Fruit fly (Drosophila melanogaster) whole organism, pupa: ENCODE results near the gene CtsB.

Experiments
- CG10348 ChIP-seq: fragments of 200-800 bp; sonication (Bioruptor generic); IDR thresholded peaks from 2 replicates; pipeline ENCODE4 v1.3.6; 2022; ENCODE audit warnings: missing biosample characterization, missing genetic modification characterization
- CG12605 ChIP-seq: fragments of 200-800 bp; sonication (Bioruptor generic); IDR thresholded peaks from 2 replicates; pipeline ENCODE4 v1.3.6; 2022; ENCODE audit warnings: missing biosample characterization, missing genetic modification characterization
- CG13204 ChIP-seq: fragments of 200-800 bp; sonication (Bioruptor generic); optimal IDR thresholded peaks from 2 replicates; lab custom pipeline; 2018; ENCODE audit warnings: missing biosample characterization, mild to moderate bottlenecking, missing genetic modification characterization, moderate library complexity
- CG14655 ChIP-seq: fragments of 200-800 bp; sonication (Bioruptor generic); optimal IDR thresholded peaks from 3 replicates; lab custom pipeline; 2017; ENCODE audit warnings: mild to moderate bottlenecking, missing biosample characterization, missing genetic modification reagents, missing genetic modification characterization
- CG15710 ChIP-seq: fragments of 200-800 bp; sonication (Bioruptor generic); optimal IDR thresholded peaks from 2 replicates; lab custom pipeline; 2018; ENCODE audit warnings: missing biosample characterization, mild to moderate bottlenecking, missing genetic modification characterization, moderate library complexity
- CG17806 ChIP-seq: fragments of 200-800 bp; sonication (Bioruptor generic); optimal IDR thresholded peaks from 2 replicates; lab custom pipeline; 2018; ENCODE audit warnings: missing biosample characterization, mild to moderate bottlenecking, missing genetic modification characterization, moderate library complexity
- CG32121 ChIP-seq: fragments of 200-800 bp; sonication (Bioruptor generic); IDR thresholded peaks from 2 replicates; pipeline ENCODE4 v1.3.6; 2022; ENCODE audit warnings: missing biosample characterization, missing genetic modification characterization
- CG34367 ChIP-seq: fragments of 200-800 bp; sonication (Bioruptor generic); optimal IDR thresholded peaks from 2 replicates; lab custom pipeline; 2018; ENCODE audit warnings: missing biosample characterization, mild to moderate bottlenecking, missing genetic modification characterization
- CG4496 ChIP-seq: fragments of 200-800 bp; sonication (Bioruptor generic); IDR thresholded peaks from 3 replicates; pipeline ENCODE4 v1.3.6; 2022; ENCODE audit warnings: missing biosample characterization, missing genetic modification characterization
- CG8159 ChIP-seq: fragments of 200-800 bp; sonication (Bioruptor generic); optimal IDR thresholded peaks from 3 replicates; lab custom pipeline; 2018; ENCODE audit warnings: missing biosample characterization, mild to moderate bottlenecking, missing genetic modification characterization, moderate library complexity
- CG8301 ChIP-seq: fragments of 200-800 bp; sonication (Bioruptor generic); optimal IDR thresholded peaks from 2 replicates; lab custom pipeline; 2018; ENCODE audit warnings: missing biosample characterization, mild to moderate bottlenecking, missing genetic modification characterization
- CG9948 ChIP-seq: fragments of 200-800 bp; sonication (Bioruptor generic); optimal IDR thresholded peaks from 2 replicates; lab custom pipeline; 2018; ENCODE audit warnings: missing biosample characterization, mild to moderate bottlenecking, missing genetic modification characterization, moderate library complexity
- D1 ChIP-seq: fragments of 200-800 bp; sonication (Bioruptor generic); optimal IDR thresholded peaks from 2 replicates; lab custom pipeline; 2018; ENCODE audit warnings: missing biosample characterization, mild to moderate bottlenecking, missing genetic modification characterization, moderate library complexity
- EcR ChIP-seq: fragments of 200-800 bp; sonication (Bioruptor generic); optimal IDR thresholded peaks from 3 replicates; lab custom pipeline; 2019; ENCODE audit warnings: missing biosample characterization, missing genetic modification characterization, mild to moderate bottlenecking, moderate library complexity, missing genetic modification reagents
- Ets98B ChIP-seq: fragments of 200-800 bp; sonication (Bioruptor generic); IDR thresholded peaks from 2 replicates; pipeline ENCODE4 v1.3.6; 2022; ENCODE audit warnings: missing biosample characterization, missing genetic modification characterization
- Pif1A ChIP-seq: fragments of 200-800 bp; sonication (Bioruptor generic); optimal IDR thresholded peaks from 3 replicates; lab custom pipeline; 2016; ENCODE audit warnings: missing biosample characterization, missing genetic modification characterization
- Pif1B ChIP-seq: fragments of 200-800 bp; sonication (Bioruptor generic); optimal IDR thresholded peaks from 3 replicates; lab custom pipeline; 2016; ENCODE audit warnings: missing biosample characterization, missing genetic modification characterization
- Snoo ChIP-seq: fragments of 200-800 bp; sonication (Bioruptor generic); optimal IDR thresholded peaks from 3 replicates; lab custom pipeline; 2017; ENCODE audit warnings: missing biosample characterization, mild to moderate bottlenecking, missing genetic modification characterization, inconsistent platforms
- fd96Ca ChIP-seq: fragments of 200-800 bp; sonication (Bioruptor generic); IDR thresholded peaks from 3 replicates; pipeline ENCODE4 v1.3.6; 2022; ENCODE audit warnings: missing biosample characterization, missing genetic modification characterization
- gl ChIP-seq: fragments of 200-800 bp; sonication (Bioruptor generic); optimal IDR thresholded peaks from 2 replicates; lab custom pipeline; 2018; ENCODE audit warnings: missing biosample characterization, mild to moderate bottlenecking, missing genetic modification characterization
- rn ChIP-seq: fragments of 200-800 bp; sonication (Bioruptor generic); IDR thresholded peaks from 2 replicates; pipeline ENCODE4 v1.3.6; 2022; ENCODE audit warnings: missing biosample characterization, missing genetic modification characterization

CtsB gene

DNA sequence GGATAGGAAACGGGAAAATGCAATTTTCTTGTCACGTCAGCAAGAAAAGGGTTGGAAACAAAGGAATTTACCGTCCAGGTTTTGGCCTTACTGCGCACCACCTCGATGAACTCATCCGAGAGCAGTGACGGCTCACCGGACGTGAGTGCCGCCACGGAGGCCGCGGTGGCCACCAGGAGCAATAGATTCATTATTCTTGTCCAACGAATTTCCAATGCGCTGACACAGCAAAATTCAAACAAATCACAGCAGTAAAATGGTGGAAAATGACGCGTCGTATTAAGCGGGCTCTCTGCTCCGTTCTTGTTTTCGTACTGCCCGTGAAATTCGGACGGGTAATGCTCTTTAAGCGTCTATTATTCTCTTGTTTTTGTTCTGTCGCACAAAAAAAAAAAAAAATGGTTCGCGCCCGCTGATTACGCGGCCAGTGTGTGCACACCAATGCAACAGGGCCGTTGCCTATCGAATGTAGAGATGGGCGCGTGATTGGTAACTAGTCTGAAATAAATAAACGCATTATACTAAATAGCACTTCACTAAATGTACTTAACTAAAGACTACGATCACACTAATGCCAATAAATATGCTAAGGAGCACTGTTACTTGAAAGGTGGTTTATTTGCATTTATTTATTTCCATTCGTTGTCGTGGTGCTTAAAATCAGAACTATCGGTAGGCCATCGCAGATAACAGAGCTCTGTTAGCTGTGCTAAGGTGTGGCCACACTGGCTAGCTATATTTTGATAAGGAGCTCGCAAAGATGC lies at the start of gene CtsB, which contains the start of gene amrt:
CtsB (minus strand) TSS at position 432 of the 764 bp plus-strand sequence.
amrt (plus strand) TSS at position 721 of the 764 bp plus-strand sequence.
- peak; percentile 31; the same call in 1 of the 2 replicates for TF ChIP-seq CG32121 (GFP tag; lab: Robert Waterston, UW)
- TF ChIP-seq CG10348 (GFP tag; lab: Robert Waterston, UW) = no peak
- TF ChIP-seq CG9948 (tag; lab: Kevin White, UChicago) = peak; percentile 27
- TF ChIP-seq Snoo (tag; lab: Kevin White, UChicago) = peak; percentile 64
- peak; percentile 63 for TF ChIP-seq CG8159 (tag; lab: Kevin White, UChicago)
- TF ChIP-seq CG14655 (GFP tag; lab: Kevin White, UChicago) = peak; percentile 71
- TF ChIP-seq Ets98B = peak; percentile 44; the same call in 1 of the 2 replicates
- TF ChIP-seq Pif1A (GFP tag; lab: Kevin White, UChicago) = peak; percentile 57
- peak; percentile 43 for TF ChIP-seq CG8301 (tag; lab: Kevin White, UChicago)
- TF ChIP-seq D1 = no peak
- TF ChIP-seq Pif1B (GFP tag; lab: Kevin White, UChicago) = peak; percentile 25
- peak; percentile 64 for TF ChIP-seq gl (tag; lab: Kevin White, UChicago)
- TF ChIP-seq CG12605 (GFP tag; lab: Robert Waterston, UW) = peak; percentile 80
- peak; percentile 55; the same call in 1 of the 2 replicates for TF ChIP-seq rn (GFP tag; lab: Robert Waterston, UW)
- TF ChIP-seq fd96Ca (GFP tag; lab: Robert Waterston, UW) = no peak; the same call in 2 of the 3 replicates
- no peak for TF ChIP-seq CG13204 (GFP tag; lab: Kevin White, UChicago)
- TF ChIP-seq CG34367 (tag; lab: Kevin White, UChicago) = peak; percentile 49
- TF ChIP-seq CG15710 = peak; percentile 66
- TF ChIP-seq CG4496 (GFP tag; lab: Robert Waterston, UW) = peak; percentile 86
- TF ChIP-seq CG17806 = peak; percentile 35
- TF ChIP-seq EcR (GFP tag; lab: Kevin White, UChicago) = peak; percentile 15

DNA sequence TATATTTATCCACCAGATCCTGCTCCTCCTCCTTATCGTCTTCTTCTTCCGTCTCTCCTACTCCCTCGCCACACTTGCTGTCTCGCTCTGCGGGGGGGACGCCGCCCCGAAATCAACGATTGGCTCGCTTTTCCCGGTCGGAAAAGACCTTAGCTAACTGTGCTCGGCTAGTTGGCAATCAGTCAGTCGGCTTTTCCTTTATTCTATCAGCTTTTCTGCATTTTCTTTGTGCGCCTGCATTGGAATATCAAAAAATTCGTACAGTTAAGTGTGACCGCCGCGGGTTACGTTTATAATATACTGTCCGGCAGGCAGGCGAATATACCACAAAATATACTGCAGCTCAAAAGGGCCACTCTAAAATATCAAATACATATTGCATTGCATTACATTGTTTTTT lies 48.1 kb upstream of the CtsB start, which contains the start of gene jub:
jub (minus strand) TSS at position 289 of the 400 bp plus-strand sequence.
- peak; percentile 78 for TF ChIP-seq CG8159 (tag; lab: Kevin White, UChicago)
- TF ChIP-seq Ets98B = no peak
- TF ChIP-seq CG9948 (tag; lab: Kevin White, UChicago) = no peak

DNA sequence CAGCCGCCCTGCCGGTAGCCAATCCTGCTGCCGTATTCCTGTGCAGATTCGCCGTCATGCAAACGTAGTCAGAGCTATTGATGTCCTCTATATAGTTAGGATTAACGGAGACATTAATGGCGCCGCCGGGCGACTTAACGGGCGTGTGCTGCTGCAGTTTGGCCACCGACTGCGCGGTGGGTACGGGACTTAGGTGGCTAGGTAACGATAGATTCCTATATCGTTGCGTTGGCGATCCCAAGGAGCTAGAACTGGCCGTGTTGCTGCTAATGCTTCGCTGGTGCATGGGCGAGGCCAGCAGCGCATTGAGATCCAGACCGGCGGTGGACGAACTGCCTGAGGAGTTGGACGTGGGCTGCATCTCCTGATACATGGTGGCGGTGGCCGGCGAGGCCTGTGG lies 46.9 kb upstream of the CtsB start:
- TF ChIP-seq D1 (no peak), CG14655 (GFP tag; lab: Kevin White, UChicago) (no peak), CG34367 (tag; lab: Kevin White, UChicago) (no peak), CG8159 (tag; lab: Kevin White, UChicago) (no peak), CG10348 (GFP tag; lab: Robert Waterston, UW) (no peak), CG8301 (tag; lab: Kevin White, UChicago) (no peak), Snoo (tag; lab: Kevin White, UChicago) (no peak), Pif1B (GFP tag; lab: Kevin White, UChicago) (no peak), gl (tag; lab: Kevin White, UChicago) (no peak), fd96Ca (GFP tag; lab: Robert Waterston, UW) (no peak), Ets98B (no peak), Pif1A (GFP tag; lab: Kevin White, UChicago) (no peak), CG13204 (GFP tag; lab: Kevin White, UChicago) (no peak), CG4496 (GFP tag; lab: Robert Waterston, UW) (no peak), rn (GFP tag; lab: Robert Waterston, UW) (no peak), CG17806 (no peak), CG32121 (GFP tag; lab: Robert Waterston, UW) (no peak), CG9948 (tag; lab: Kevin White, UChicago) (no peak), CG15710 (no peak), CG12605 (GFP tag; lab: Robert Waterston, UW) (no peak)

DNA sequence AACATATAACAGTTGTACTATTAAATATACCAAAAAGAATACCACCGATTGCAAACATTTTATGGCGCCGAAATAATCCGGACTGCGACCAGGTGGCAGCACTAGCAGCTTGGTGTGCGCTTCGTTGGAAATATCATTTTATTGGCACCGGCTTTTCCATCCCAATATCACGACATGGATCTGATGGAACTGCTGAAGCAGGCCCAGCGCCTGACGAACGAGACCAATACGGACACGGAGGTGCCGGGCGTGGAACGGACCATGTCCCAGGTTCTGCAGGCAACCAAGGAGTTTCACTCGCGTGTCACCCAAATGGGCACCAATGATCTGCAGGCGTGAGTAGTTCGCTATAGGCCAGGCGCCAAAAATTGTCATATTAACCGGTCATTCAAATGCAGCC lies 40.8 kb upstream of the CtsB start, which contains the start of gene Nup93-1:
Nup93-1 (plus strand) TSS at position 74 of the 400 bp plus-strand sequence.
- TF ChIP-seq Ets98B = no peak
- TF ChIP-seq CG8159 (tag; lab: Kevin White, UChicago) = no peak
- TF ChIP-seq CG14655 (GFP tag; lab: Kevin White, UChicago) = no peak
- TF ChIP-seq Pif1B (GFP tag; lab: Kevin White, UChicago) = no peak
- TF ChIP-seq gl (tag; lab: Kevin White, UChicago) = no peak
- no peak for TF ChIP-seq rn (GFP tag; lab: Robert Waterston, UW)
- TF ChIP-seq Snoo (tag; lab: Kevin White, UChicago) = no peak
- TF ChIP-seq EcR (GFP tag; lab: Kevin White, UChicago) = no peak
- TF ChIP-seq CG9948 (tag; lab: Kevin White, UChicago) = no peak
- TF ChIP-seq CG12605 (GFP tag; lab: Robert Waterston, UW) = no peak
- no peak for TF ChIP-seq CG17806
- TF ChIP-seq CG13204 (GFP tag; lab: Kevin White, UChicago) = no peak

DNA sequence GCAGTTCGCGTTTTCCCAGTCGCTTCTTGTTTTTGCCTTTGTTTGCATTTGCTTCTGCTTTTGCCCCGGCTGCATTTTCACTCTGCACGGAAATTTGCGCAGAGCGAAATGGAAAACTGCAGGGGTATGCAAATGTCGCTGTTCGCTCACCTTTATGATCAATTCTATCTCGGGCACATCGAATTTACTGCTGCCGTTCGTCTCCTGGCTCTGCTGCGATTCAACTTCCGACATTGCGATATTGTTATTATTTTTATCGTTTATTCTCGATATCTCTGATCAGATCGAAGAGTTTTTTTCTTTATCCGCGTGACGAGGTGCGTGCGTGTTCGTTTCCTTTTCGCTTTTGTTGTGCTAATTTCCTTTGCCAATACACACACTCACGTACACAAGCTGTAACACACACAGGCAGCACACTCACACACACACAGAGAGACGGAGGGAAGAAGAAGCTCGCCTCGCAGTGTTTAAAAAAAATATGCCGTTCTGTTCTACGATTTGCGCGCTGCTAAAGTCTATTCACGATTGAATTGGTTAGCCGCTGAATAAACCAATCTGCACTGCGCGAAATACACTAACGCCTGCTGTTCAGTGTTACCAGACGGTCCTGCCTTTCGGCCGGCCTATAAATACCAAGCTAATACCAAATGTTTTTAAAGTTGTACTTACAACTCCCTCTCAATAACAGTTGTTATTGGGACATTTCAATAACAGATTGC lies 40.0 kb upstream of the CtsB start, which contains the start of gene Clic:
Clic (minus strand) TSS at position 533 of the 719 bp plus-strand sequence.
- TF ChIP-seq CG13204 (GFP tag; lab: Kevin White, UChicago) = no peak
- peak; percentile 51; the same call in 2 of the 3 replicates for TF ChIP-seq CG4496 (GFP tag; lab: Robert Waterston, UW)
